Worm (Caenorhabditis elegans) whole organism, L3 larva: ENCODE results near the gene C33H5.16.

Experiments
- R02D3.7 ChIP-seq: fragments of 150-350 bp; optimal IDR thresholded peaks from 2 replicates; lab custom pipeline; 2014; ENCODE audit warnings: missing biosample characterization, missing genetic modification characterization
- ZK546.5 ChIP-seq: sonication (generic microtip); optimal IDR thresholded peaks from 2 replicates; lab custom pipeline; 2017; ENCODE audit warnings: missing biosample characterization, missing genetic modification characterization
- ama-1 ChIP-seq: fragments of 150-350 bp; optimal IDR thresholded peaks from 2 replicates; lab custom pipeline; 2018
- ceh-16 ChIP-seq: sonication (generic microtip); optimal IDR thresholded peaks from 2 replicates; lab custom pipeline; 2017; ENCODE audit warnings: missing biosample characterization, missing genetic modification characterization
- ceh-28 ChIP-seq: fragments of 150-350 bp; optimal IDR thresholded peaks from 2 replicates; lab custom pipeline; 2014; ENCODE audit warnings: missing biosample characterization, missing genetic modification reagents, missing genetic modification characterization
- ceh-82 ChIP-seq: fragments of 150-350 bp; optimal IDR thresholded peaks from 2 replicates; lab custom pipeline; 2014; ENCODE audit warnings: missing biosample characterization, missing genetic modification characterization
- ceh-9 ChIP-seq: sonication (generic microtip); optimal IDR thresholded peaks from 2 replicates; lab custom pipeline; 2018; ENCODE audit warnings: missing biosample characterization, missing genetic modification characterization
- daf-12 ChIP-seq: fragments of 150-350 bp; optimal IDR thresholded peaks from 2 replicates; lab custom pipeline; 2014; ENCODE audit warnings: missing biosample characterization, missing genetic modification reagents, missing genetic modification characterization
- egl-27 ChIP-seq: sonication (generic microtip); optimal IDR thresholded peaks from 4 replicates; lab custom pipeline; 2017; ENCODE audit warnings: missing biosample characterization, missing genetic modification reagents, missing genetic modification characterization
- egl-5 ChIP-seq: fragments of 150-350 bp; optimal IDR thresholded peaks from 2 replicates; lab custom pipeline; 2017; ENCODE audit warnings: missing biosample characterization, missing genetic modification reagents, missing genetic modification characterization, inconsistent platforms
- elt-1 ChIP-seq: fragments of 150-350 bp; optimal IDR thresholded peaks from 2 replicates; lab custom pipeline; 2014; ENCODE audit warnings: missing biosample characterization, missing genetic modification characterization
- elt-2 ChIP-seq: sonication (generic microtip); optimal IDR thresholded peaks from 2 replicates; lab custom pipeline; 2016; ENCODE audit warnings: missing genetic modification reagents, mild to moderate bottlenecking, missing genetic modification characterization, missing compliant biosample characterization
- eor-1 ChIP-seq, 2 experiments: fragments of 150-350 bp; optimal IDR thresholded peaks; 2 replicates each; lab custom pipeline; 2014 to 2018; ENCODE audit warnings: missing biosample characterization in 2 of 2, missing genetic modification characterization in 2 of 2
- fkh-10 ChIP-seq: sonication (generic microtip); optimal IDR thresholded peaks from 2 replicates; lab custom pipeline; 2017; ENCODE audit warnings: missing biosample characterization, missing genetic modification reagents, missing genetic modification characterization
- fkh-2 ChIP-seq: fragments of 150-350 bp; optimal IDR thresholded peaks from 2 replicates; lab custom pipeline; 2014; ENCODE audit warnings: missing biosample characterization, missing genetic modification reagents, missing genetic modification characterization
- fos-1 ChIP-seq: fragments of 150-350 bp; optimal IDR thresholded peaks from 2 replicates; lab custom pipeline; 2014; ENCODE audit warnings: missing biosample characterization, missing genetic modification characterization
- hmg-11 ChIP-seq: sonication (generic microtip); optimal IDR thresholded peaks from 2 replicates; lab custom pipeline; 2016; ENCODE audit warnings: missing genetic modification characterization, missing compliant biosample characterization
- jun-1 ChIP-seq: fragments of 150-350 bp; optimal IDR thresholded peaks from 2 replicates; lab custom pipeline; 2014; ENCODE audit warnings: missing biosample characterization, missing genetic modification reagents, missing genetic modification characterization
- lin-39 ChIP-seq: fragments of 150-350 bp; optimal IDR thresholded peaks from 2 replicates; lab custom pipeline; 2018; ENCODE audit warnings: missing biosample characterization, missing genetic modification reagents, missing genetic modification characterization
- mdl-1 ChIP-seq: fragments of 150-350 bp; optimal IDR thresholded peaks from 2 replicates; lab custom pipeline; 2014; ENCODE audit warnings: missing biosample characterization, missing genetic modification characterization
- mml-1 ChIP-seq: fragments of 150-350 bp; sonication (generic microtip); optimal IDR thresholded peaks from 3 replicates; lab custom pipeline; 2014; ENCODE audit warnings: missing biosample characterization, missing genetic modification characterization
- nhr-11 ChIP-seq: fragments of 150-350 bp; optimal IDR thresholded peaks from 2 replicates; lab custom pipeline; 2014; ENCODE audit warnings: missing biosample characterization, missing genetic modification characterization
- nhr-12 ChIP-seq: fragments of 150-350 bp; optimal IDR thresholded peaks from 2 replicates; lab custom pipeline; 2014; ENCODE audit warnings: missing biosample characterization, missing genetic modification characterization
- nhr-23 ChIP-seq: fragments of 150-350 bp; optimal IDR thresholded peaks from 2 replicates; lab custom pipeline; 2014; ENCODE audit warnings: missing biosample characterization, missing genetic modification reagents, missing genetic modification characterization
- nhr-237 ChIP-seq: fragments of 150-350 bp; optimal IDR thresholded peaks from 2 replicates; lab custom pipeline; 2014; ENCODE audit warnings: missing biosample characterization, missing genetic modification characterization
- nhr-25 ChIP-seq: sonication (generic microtip); optimal IDR thresholded peaks from 2 replicates; lab custom pipeline; 2017; ENCODE audit warnings: missing biosample characterization, missing genetic modification characterization
- nhr-43 ChIP-seq: sonication (generic microtip); optimal IDR thresholded peaks from 2 replicates; lab custom pipeline; 2016; ENCODE audit warnings: mild to moderate bottlenecking, missing genetic modification characterization, missing compliant biosample characterization; ENCODE audit not compliant: poor library complexity, severe bottlenecking
- nhr-76 ChIP-seq: fragments of 150-350 bp; sonication (generic microtip); optimal IDR thresholded peaks from 5 replicates; lab custom pipeline; 2014; ENCODE audit warnings: missing biosample characterization, missing genetic modification characterization
- nhr-77 ChIP-seq: fragments of 150-350 bp; optimal IDR thresholded peaks from 2 replicates; lab custom pipeline; 2014; ENCODE audit warnings: missing biosample characterization, missing genetic modification characterization
- pha-4 ChIP-seq: fragments of 150-350 bp; optimal IDR thresholded peaks from 2 replicates; lab custom pipeline; 2014; ENCODE audit warnings: missing biosample characterization, missing genetic modification reagents, missing genetic modification characterization
- pqm-1 ChIP-seq: fragments of 150-350 bp; optimal IDR thresholded peaks from 2 replicates; lab custom pipeline; 2017; ENCODE audit warnings: missing biosample characterization, missing genetic modification characterization, inconsistent platforms
- skn-1 ChIP-seq: fragments of 150-350 bp; optimal IDR thresholded peaks from 2 replicates; lab custom pipeline; 2014; ENCODE audit warnings: missing biosample characterization, missing genetic modification characterization
- snpc-4 ChIP-seq: fragments of 150-350 bp; optimal IDR thresholded peaks from 2 replicates; lab custom pipeline; 2014; ENCODE audit warnings: missing biosample characterization, missing genetic modification characterization
- tbx-2 ChIP-seq: sonication (generic microtip); optimal IDR thresholded peaks from 2 replicates; lab custom pipeline; 2016; ENCODE audit warnings: mild to moderate bottlenecking, missing genetic modification characterization, missing compliant biosample characterization
- unc-39 ChIP-seq: sonication (generic microtip); optimal IDR thresholded peaks from 4 replicates; lab custom pipeline; 2017; ENCODE audit warnings: missing biosample characterization, missing genetic modification characterization
- unc-62 ChIP-seq: fragments of 150-350 bp; sonication (generic microtip); optimal IDR thresholded peaks from 4 replicates; lab custom pipeline; 2014; ENCODE audit warnings: missing biosample characterization, missing genetic modification reagents, missing genetic modification characterization
- zag-1 ChIP-seq: fragments of 150-350 bp; optimal IDR thresholded peaks from 2 replicates; lab custom pipeline; 2014; ENCODE audit warnings: missing biosample characterization, missing genetic modification characterization
- ztf-4 ChIP-seq: fragments of 150-350 bp; optimal IDR thresholded peaks from 2 replicates; lab custom pipeline; 2014; ENCODE audit warnings: missing biosample characterization, missing genetic modification characterization

C33H5.16 gene

ce11 chrIV:7845585-7845984 lies 42.4 kb upstream of the C33H5.16 start (continued):
- TF ChIP-seq R02D3.7, result no peak
- TF ChIP-seq ceh-82 (tag; lab: Kevin White, UChicago), result no peak
- peak; percentile 70 for TF ChIP-seq pha-4 (tag; lab: Kevin White, UChicago)
- TF ChIP-seq elt-1 (tag; lab: Kevin White, UChicago), result peak; percentile 11
- peak; percentile 47 for TF ChIP-seq ama-1
- no peak for TF ChIP-seq ceh-9
- TF ChIP-seq zag-1 (tag; lab: Kevin White, UChicago), result no peak
- TF ChIP-seq nhr-77, result no peak
- no peak for TF ChIP-seq nhr-76 (tag; lab: Kevin White, UChicago)
- peak; percentile 49 for TF ChIP-seq nhr-23 (tag; lab: Kevin White, UChicago)
- TF ChIP-seq daf-12 (tag; lab: Kevin White, UChicago), result no peak
- no peak for TF ChIP-seq egl-27 (tag; lab: Kevin White, UChicago)
- TF ChIP-seq mdl-1 (tag; lab: Kevin White, UChicago), result no peak
- TF ChIP-seq skn-1 (tag; lab: Kevin White, UChicago), result peak; percentile 74

ce11 chrIV:7844333-7844973 lies 41.3 kb upstream of the C33H5.16 start:
- TF ChIP-seq elt-2 (tag; lab: Kevin White, UChicago) (peak; percentile 90), pqm-1 (tag; lab: Kevin White, UChicago) (peak; percentile 67), snpc-4 (tag; lab: Kevin White, UChicago) (no peak)

ce11 chrIV:7841218-7841617 lies 38.1 kb upstream of the C33H5.16 start:
- TF ChIP-seq unc-39 (tag; lab: Kevin White, UChicago) (no peak), unc-62 (GFP tag; lab: Kevin White, UChicago) (no peak), nhr-11 (tag; lab: Kevin White, UChicago) (no peak), nhr-43 (no peak), ceh-82 (tag; lab: Kevin White, UChicago) (no peak), fos-1 (tag; lab: Kevin White, UChicago) (no peak), ceh-28 (tag; lab: Kevin White, UChicago) (peak; percentile 45), pha-4 (tag; lab: Kevin White, UChicago) (peak; percentile 50), elt-2 (tag; lab: Kevin White, UChicago) (peak; percentile 89), ceh-16 (no peak), nhr-23 (tag; lab: Kevin White, UChicago) (no peak), eor-1 (tag; optimal IDR thresholded peaks at IDR 0.05; lab: Kevin White, UChicago) (no peak), egl-27 (tag; lab: Kevin White, UChicago) (no peak), fkh-2 (no peak), nhr-76 (tag; lab: Kevin White, UChicago) (no peak), pqm-1 (tag; lab: Kevin White, UChicago) (peak; percentile 90), hmg-11 (tag; lab: Kevin White, UChicago) (no peak), lin-39 (tag; lab: Kevin White, UChicago) (no peak), mdl-1 (tag; lab: Kevin White, UChicago) (no peak), tbx-2 (tag; lab: Kevin White, UChicago) (no peak), ceh-9 (no peak), ztf-4 (tag; lab: Kevin White, UChicago) (no peak), daf-12 (tag; lab: Kevin White, UChicago) (no peak), fkh-10 (GFP tag; lab: Kevin White, UChicago) (no peak), nhr-77 (no peak), jun-1 (tag; lab: Kevin White, UChicago) (no peak), mml-1 (tag; lab: Kevin White, UChicago) (no peak), nhr-237 (tag; lab: Kevin White, UChicago) (no peak), nhr-25 (no peak), egl-5 (tag; lab: Kevin White, UChicago) (no peak)
- TF ChIP-seq, all 47 proteins: peak for 4

DNA sequence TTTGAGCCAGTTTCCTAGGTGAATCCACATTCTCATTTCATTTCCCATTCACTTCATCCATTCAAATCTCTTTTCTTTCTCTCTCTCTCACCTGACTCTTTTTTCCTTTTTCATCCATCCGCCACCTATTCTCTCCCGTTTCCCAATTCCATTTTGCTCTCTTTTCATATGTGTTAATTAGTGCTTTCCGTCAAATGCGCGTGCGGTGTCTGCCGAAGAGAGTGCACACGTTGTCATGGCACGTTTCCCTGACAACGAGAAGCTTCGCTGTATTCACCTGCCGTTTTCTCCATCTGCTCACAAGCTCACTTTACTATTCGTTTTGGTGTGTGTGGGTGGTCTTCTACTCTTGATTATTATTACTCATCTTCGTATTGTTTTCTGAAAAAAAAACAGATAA lies 36.8 kb upstream of the C33H5.16 start:
- no peak for TF ChIP-seq fkh-10 (GFP tag; lab: Kevin White, UChicago)
- no peak for TF ChIP-seq jun-1 (tag; lab: Kevin White, UChicago)
- no peak for TF ChIP-seq nhr-25
- no peak for TF ChIP-seq snpc-4 (tag; lab: Kevin White, UChicago)
- no peak for TF ChIP-seq unc-39 (tag; lab: Kevin White, UChicago)
- no peak for TF ChIP-seq nhr-43
- TF ChIP-seq hmg-11 (tag; lab: Kevin White, UChicago), result no peak
- no peak for TF ChIP-seq R02D3.7
- TF ChIP-seq egl-5 (tag; lab: Kevin White, UChicago), result no peak
- no peak for TF ChIP-seq ZK546.5
- TF ChIP-seq daf-12 (tag; lab: Kevin White, UChicago), result no peak
- TF ChIP-seq nhr-12 (tag; lab: Kevin White, UChicago), result no peak
